Worm (Caenorhabditis elegans): ENCODE results near the gene ZC15.3.
A peak's percentile ranks its signal among the peaks of the same experiment; 100 is the strongest.

The ZC15.3 gene

ce11 chrV:20344889-20345288, 41.5 kb downstream of the ZC15.3 start, which contains the start of gene Y38H6A.3:
Gene Y38H6A.3 (plus strand): TSS chrV:20345189.
- TF ChIP-seq C16A3.4 (tag; optimal IDR thresholded peaks at IDR 0.05) (no peak), blmp-1 (tag; optimal IDR thresholded peaks at IDR 0.05) (no peak), hlh-17 (GFP tag; optimal IDR thresholded peaks at IDR 0.05; ENCODE audit: borderline replicate concordance) (no peak), mef-2 (tag; optimal IDR thresholded peaks at IDR 0.05) (no peak), mab-9 (GFP tag; IDR thresholded peaks at IDR 0.05) (no peak), sup-37 (GFP tag; optimal IDR thresholded peaks at IDR 0.05) (no peak), aly-2 (tag; optimal IDR thresholded peaks at IDR 0.05) (no peak), ama-1 (optimal IDR thresholded peaks at IDR 0.05) (no peak), pag-3 (tag; optimal IDR thresholded peaks at IDR 0.05; ENCODE audit: borderline replicate concordance, insufficient read depth) (no peak), xbp-1 (tag; optimal IDR thresholded peaks at IDR 0.05) (no peak), mep-1 (tag; optimal IDR thresholded peaks at IDR 0.05) (no peak), isw-1 (GFP tag; IDR thresholded peaks at IDR 0.05) (no peak), lir-3 (tag; optimal IDR thresholded peaks at IDR 0.05; ENCODE audit: poor library complexity) (no peak), efl-3 (GFP tag; optimal IDR thresholded peaks at IDR 0.05) (no peak)

ce11 chrV:20347625-20348024, 44.2 kb downstream of the ZC15.3 start:
- no peak for TF ChIP-seq hpl-2 (GFP tag; optimal IDR thresholded peaks at IDR 0.05)
- TF ChIP-seq ets-5 (GFP tag; IDR thresholded peaks at IDR 0.05), result no peak
- no peak for TF ChIP-seq pag-3 (tag; optimal IDR thresholded peaks at IDR 0.05; ENCODE audit: borderline replicate concordance, insufficient read depth)
- TF ChIP-seq lin-14 (GFP tag; optimal IDR thresholded peaks at IDR 0.05), result no peak
- TF ChIP-seq nhr-84 (tag; optimal IDR thresholded peaks at IDR 0.05), result no peak
- TF ChIP-seq ama-1 (optimal IDR thresholded peaks at IDR 0.05), result no peak
- TF ChIP-seq fos-1 (tag; optimal IDR thresholded peaks at IDR 0.05), result no peak
- TF ChIP-seq hlh-4 (tag; optimal IDR thresholded peaks at IDR 0.05), result no peak
- TF ChIP-seq skn-1 (tag; optimal IDR thresholded peaks at IDR 0.05), result no peak
- no peak for TF ChIP-seq fkh-8 (tag; optimal IDR thresholded peaks at IDR 0.05)
- no peak for TF ChIP-seq nhr-20 (tag; optimal IDR thresholded peaks at IDR 0.05)
- no peak for TF ChIP-seq lin-13 (GFP tag; optimal IDR thresholded peaks at IDR 0.05)
- no peak for TF ChIP-seq C16A3.4 (tag; optimal IDR thresholded peaks at IDR 0.05)
- no peak for TF ChIP-seq lin-15B (tag; optimal IDR thresholded peaks at IDR 0.05)
- no peak for TF ChIP-seq isw-1 (GFP tag; IDR thresholded peaks at IDR 0.05)

ce11 chrV:20350382-20350781, 47.0 kb downstream of the ZC15.3 start:
- TF ChIP-seq nhr-85 (tag) (peak; percentile 2), lsy-2 (tag; optimal IDR thresholded peaks at IDR 0.05) (no peak), zag-1 (tag; optimal IDR thresholded peaks at IDR 0.05) (no peak)

- TF ChIP-seq lin-35 (GFP tag; optimal IDR thresholded peaks at IDR 0.05) (no peak), pqm-1 (tag; optimal IDR thresholded peaks at IDR 0.05) (no peak), nhr-237 (tag; optimal IDR thresholded peaks at IDR 0.05) (no peak), rnt-1 (tag; optimal IDR thresholded peaks at IDR 0.05) (no peak), F16B12.6 (tag; optimal IDR thresholded peaks at IDR 0.05) (no peak), fkh-4 (tag; optimal IDR thresholded peaks at IDR 0.05; ENCODE audit: borderline replicate concordance) (no peak), hlh-4 (tag; optimal IDR thresholded peaks at IDR 0.05) (peak; percentile 52)
Observed at ce11 chrV:20351195-20351594, 47.8 kb downstream of the ZC15.3 start, which contains the start of gene K02E2.1. Gene K02E2.1 (plus strand): TSS chrV:20351495.

Data from whole organism, L1 larva.